Worm (Caenorhabditis elegans): ENCODE data around the gene F20D1.22.

Gene F20D1.22

DNA sequence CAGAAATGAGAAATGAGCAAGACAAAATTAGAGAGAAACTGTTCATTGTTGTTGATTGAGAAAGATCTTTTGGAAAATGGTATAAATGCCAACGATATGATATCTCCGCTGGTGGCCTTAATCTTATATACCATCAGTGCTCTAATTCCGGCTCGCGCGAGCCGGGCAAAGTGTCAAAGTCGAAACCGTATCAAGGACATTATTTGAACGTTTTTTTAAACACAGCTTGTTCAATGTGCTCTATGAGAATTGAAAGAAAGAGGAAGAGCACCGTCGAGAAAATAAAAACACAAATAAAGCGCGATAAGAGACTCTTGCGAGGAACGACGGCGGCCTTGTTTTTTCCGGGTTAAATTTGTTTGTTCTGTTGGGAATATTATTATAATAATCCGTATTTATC is 5.1 kb upstream of the F20D1.22 start, which contains the start of gene idpp-3:
Gene idpp-3 (minus strand): TSS at position 101 of the 400 bp plus-strand sequence.
- TF ChIP-seq unc-62 (GFP tag; optimal IDR thresholded peaks at IDR 0.05) = no peak

DNA sequence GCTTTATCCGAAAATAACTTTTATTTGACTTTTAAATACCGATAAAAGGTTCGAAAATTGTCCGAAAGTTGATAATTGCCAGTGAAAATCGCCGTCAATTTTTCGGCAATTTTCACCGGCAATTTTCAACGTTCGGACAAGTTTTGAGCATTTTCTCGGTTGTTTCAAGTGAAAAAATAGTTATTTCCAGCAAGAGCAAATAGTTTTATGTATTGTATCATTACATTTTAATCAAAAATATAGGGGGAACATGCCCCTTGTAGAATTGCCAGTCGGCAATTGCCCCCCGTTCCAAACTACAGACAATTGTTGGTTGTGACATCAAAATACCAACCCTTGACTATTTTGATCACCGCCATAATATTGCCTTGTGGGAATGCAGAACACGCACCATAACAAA is 4.2 kb upstream of the F20D1.22 start, which contains the start of gene rgs-10:
Gene rgs-10 (plus strand): TSS at position 301 of the 400 bp plus-strand sequence.
- no peak for TF ChIP-seq unc-62 (GFP tag; optimal IDR thresholded peaks at IDR 0.05)

DNA sequence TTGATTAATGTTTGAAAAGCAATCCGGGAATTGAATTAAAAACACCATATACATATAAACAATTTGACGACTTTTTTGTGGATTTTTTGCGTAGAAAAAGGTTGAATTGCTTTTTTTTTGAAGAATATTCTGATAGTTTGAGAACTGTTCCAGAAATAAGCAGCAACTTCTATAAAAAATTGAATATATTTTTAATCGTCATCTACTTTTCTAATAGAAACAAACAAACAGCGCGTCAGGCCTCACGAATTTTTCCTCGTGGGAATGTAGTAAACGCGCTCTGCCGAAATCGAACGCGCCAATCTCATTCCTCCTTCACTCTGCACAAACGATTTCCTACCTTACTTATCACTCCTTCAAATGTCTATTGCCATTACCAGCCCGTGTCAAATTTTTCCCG is 2.4 kb upstream of the F20D1.22 start, which contains the start of gene rgs-11:
Gene rgs-11 (plus strand): TSS at position 301 of the 400 bp plus-strand sequence.
- no peak for TF ChIP-seq unc-62 (GFP tag; optimal IDR thresholded peaks at IDR 0.05)

DNA sequence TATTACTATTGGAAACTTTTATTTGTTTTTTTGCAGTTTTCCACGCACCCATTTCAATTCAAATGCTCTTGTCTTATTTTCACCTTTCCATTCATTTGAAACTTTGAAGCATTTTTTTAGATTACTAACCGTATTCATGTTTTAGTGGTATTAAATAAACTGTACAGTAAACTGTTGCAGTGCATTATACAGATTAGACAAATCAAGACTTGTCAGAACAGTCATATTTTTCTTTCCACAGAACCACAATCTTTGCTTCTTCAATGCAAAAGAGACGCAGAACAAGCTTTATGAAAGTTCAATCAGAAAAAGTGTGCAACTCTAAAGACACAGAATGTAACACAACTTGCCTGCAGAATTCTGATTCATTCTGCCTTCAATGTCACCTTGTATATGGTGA is 854 bp upstream of the F20D1.22 start, which contains the start of gene F45B8.5:
Gene F45B8.5 (plus strand): TSS at position 301 of the 400 bp plus-strand sequence.
- TF ChIP-seq unc-62 (GFP tag; optimal IDR thresholded peaks at IDR 0.05) = no peak

DNA sequence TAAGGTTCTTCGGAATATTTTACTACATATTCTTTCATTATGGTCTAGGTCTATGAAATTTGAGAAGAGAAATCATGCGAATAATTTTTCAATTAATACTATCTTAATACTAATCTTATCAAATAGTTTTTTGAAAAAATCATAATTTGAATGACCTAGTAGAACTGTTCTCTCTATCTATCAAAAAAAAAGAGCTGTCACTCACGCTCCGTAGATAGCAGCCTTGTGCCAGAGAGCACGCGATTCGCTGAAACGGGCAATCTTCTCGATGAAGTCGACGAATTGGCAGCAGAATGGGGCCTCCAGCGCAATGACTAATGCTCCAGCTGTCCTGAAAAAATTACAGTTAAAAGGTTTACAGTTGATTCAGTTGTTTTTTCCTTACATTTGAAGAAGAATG is 3.0 kb downstream of the F20D1.22 start:
- no peak for TF ChIP-seq unc-62 (GFP tag; optimal IDR thresholded peaks at IDR 0.05)

DNA sequence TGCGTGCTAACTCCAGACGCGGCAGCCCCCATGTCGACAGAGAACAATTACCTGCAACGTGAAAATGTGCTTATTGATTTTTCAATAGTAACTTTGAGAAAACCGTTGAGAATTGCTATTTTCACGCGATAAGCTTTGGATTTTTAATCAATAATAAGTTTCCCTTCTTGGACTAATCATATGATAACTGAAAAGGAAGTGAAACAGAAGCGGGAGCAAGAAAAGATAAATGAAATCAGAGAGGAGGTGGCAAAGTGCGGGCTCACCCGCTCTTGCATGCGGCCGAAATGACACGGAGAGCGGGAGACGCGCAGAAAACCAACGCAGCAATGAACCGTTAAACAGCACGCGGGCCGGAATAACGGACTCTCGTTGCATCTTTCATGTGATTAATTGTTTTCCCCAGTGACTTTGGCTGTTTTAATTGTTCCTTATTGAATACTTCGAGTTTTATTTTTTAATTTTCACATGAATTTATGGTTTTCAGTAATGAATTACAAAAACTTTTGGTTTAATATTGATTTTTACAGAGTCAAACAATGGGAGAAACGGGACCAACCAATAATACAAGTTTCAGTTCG is 3.7 kb downstream of the F20D1.22 start, which contains the start of the genes flwr-1 and tbc-1:
Gene flwr-1 (minus strand): TSS at position 51 of the 581 bp plus-strand sequence.
Gene tbc-1 (plus strand): TSS at position 531 of the 581 bp plus-strand sequence.
- TF ChIP-seq unc-62 (GFP tag; optimal IDR thresholded peaks at IDR 0.05) = no peak

DNA sequence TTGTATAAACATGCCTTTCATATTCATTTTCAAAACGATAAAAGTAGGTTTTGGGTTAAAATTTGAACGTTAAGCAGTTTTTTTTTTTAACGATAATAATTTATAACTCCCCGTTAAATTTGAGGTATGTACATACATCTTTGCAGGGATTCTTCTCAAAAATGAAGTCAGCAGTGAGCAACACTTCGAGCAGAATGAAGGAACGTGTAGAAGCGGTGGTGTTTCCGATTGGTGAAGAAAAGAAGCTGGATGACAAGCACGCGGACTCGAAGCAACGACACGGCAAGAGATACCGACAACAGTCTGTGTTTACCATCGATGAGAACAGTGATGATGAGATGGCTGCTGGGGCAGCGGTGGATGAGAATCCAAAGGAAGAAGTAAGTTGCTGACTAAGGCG is 6.5 kb downstream of the F20D1.22 start:
- no peak for TF ChIP-seq unc-62 (GFP tag; optimal IDR thresholded peaks at IDR 0.05)

DNA sequence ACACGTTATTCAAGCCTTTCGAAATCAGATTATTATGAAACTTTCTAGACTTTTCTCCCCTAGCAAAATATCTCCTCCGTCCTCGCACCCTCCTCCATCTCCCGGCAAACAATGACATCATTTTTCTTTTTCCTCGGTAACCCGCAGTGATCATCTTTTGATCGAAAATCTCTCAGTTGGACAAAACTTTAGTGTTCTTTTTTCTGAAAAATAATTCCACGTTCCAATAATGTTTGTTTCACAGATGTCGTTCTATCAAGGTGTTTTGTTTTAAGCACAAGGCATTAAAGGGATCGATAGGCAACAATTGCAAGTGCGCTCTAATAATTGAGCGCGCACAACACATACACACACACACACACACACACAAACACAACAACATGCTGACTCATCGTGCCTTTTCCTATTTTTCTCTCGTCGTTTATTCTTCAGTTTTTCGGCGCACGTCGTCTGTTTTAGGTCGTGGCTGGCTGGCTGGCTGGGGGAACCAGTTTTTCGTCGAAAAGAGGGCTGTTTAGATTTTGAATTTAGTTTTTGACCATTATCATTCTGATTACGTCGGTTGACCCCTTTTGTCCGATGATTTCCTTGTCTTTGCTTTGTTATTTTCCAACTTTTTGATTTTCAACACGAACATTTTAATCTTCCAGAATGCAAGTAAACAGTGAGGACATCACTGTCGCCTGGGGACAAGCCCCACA is 9.0 kb downstream of the F20D1.22 start, which contains the start of gene F20D1.3:
Gene F20D1.3 (plus strand): TSS at position 651 of the 701 bp plus-strand sequence.
- TF ChIP-seq unc-62 (GFP tag; optimal IDR thresholded peaks at IDR 0.05) = no peak

DNA sequence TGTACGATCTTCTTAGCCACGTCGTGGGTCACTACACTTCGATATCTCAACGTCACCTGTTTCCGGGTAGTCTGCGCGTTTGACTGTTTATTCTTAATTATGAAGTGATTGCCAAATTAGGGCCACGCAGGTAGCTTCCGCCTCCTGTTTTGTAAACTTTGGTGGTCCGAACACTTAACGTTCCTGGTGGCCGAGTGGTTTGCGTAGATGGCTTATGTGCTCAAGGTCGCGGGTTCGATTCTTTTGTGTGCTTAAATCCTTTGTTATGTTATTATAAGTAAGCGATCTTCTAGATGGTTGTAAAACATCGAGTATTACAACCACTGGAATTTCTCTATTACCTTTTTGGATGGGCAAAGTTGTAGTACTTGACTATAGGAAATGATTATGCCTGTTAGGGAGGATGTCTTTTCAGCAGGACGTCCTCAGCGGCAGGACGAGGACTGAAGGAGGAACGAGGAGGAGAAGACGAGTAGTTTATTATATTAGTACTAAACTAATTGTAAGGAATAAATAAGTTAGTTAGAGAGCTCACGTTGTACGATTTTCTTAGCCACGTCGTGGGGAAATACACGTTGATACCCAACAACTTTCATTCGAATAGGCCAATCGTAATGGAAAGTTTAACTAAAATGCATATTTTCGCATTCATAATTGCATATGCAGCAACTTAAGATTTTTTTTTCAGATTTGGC is 10.4 kb downstream of the F20D1.22 start:
- TF ChIP-seq unc-62 (GFP tag; optimal IDR thresholded peaks at IDR 0.05) = no peak

DNA sequence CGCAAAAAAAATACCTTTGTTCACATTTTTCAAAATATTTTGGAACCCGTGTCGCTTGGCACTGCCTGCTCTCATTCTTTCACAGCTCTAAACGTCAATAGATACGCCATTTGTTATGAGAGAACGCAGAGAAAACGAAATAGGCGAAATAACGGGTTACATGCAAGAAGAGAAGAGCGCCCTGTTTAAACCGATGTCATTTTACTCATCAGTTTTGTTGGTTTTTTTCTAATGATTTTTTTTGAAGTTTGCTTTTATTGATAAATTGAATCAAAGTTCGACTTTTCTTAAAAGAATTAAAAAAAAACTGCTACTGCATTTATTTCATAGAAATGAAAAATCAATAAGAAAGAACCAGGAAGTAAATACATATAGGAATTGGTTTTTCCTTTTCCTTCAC is 12.1 kb downstream of the F20D1.22 start:
- TF ChIP-seq unc-62 (GFP tag; optimal IDR thresholded peaks at IDR 0.05) = no peak

DNA sequence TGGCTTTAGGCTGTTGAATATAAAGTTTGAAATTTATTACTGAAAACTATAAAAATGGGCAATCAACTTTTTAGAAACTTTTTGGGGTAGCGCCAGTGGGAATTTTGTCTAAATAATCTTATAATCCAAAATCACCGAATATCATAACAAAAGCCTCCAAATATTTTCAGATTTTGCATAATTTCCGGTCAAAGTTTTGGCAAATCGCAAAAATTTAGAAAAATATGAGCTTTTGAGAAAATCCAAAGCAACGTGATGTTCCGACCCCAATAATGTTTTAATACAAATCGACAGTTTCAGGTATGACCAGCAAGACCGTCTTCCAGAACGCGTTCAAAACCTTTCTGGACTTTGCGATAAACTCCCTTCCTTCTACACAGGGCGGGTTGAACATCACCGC is 12.8 kb downstream of the F20D1.22 start, which contains the start of gene emre-1:
Gene emre-1 (plus strand): TSS at position 301 of the 400 bp plus-strand sequence.
- no peak for TF ChIP-seq unc-62 (GFP tag; optimal IDR thresholded peaks at IDR 0.05)

DNA sequence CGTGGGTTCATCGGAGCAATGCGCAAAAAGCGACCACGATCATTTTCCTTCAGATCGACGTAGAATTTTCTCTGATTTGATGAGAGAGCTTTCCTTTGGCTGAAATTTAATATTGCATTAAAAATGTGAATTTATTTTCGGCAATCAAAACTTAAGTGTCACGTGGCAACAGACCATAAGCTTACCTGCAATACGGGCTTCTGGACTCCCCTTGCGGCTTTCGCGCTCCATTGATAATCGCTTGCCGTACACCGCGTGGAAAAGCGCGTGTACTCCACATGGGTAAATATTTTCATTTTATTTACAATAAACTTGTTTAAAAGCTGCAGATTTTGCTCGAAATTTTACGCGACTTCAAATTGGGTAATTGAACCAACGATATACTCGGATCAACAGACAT is 15.9 kb downstream of the F20D1.22 start, which contains the start of gene plp-2:
Gene plp-2 (minus strand): TSS at position 280 of the 400 bp plus-strand sequence.
- no peak for TF ChIP-seq unc-62 (GFP tag; optimal IDR thresholded peaks at IDR 0.05)

DNA sequence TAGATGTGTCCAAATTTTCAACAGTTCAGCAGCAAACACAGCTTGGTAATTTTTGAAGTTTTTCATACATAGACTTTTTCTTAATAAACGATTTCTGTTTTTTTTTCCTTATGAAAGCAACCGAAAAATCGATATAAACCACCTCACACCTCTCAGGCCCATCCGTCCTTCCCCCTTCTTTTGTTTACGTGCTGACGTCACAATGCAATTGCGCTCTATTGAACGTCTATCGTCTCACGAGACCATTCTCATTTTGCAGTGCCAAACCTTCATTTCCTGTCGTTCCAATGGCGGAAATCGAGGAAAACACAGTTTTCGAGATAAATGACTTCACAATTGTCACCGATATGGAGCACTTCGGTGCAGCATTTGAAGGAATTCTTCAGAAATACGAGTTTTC is 16.7 kb downstream of the F20D1.22 start, which contains the start of gene rbg-1:
Gene rbg-1 (plus strand): TSS at position 260 of the 400 bp plus-strand sequence.
- TF ChIP-seq unc-62 (GFP tag; optimal IDR thresholded peaks at IDR 0.05) = no peak

DNA sequence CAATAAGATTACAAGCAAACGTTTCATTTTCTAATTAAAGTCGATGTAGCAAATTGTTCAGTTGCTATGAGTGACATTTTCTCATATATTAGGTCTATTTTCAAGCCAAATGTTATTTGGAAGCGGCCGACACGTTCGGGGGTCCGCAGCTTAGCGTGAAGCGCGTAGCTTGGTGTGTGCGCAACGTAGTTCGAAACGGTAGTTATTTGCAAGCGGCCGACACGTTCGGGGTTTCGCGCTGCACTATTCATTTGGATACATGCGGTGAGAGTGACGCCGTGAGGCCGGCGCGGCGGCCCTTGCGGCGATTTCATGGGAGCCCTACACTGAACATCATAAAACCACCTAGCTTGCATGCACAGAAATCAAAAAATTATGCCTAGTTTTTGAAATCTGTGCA is 21.5 kb downstream of the F20D1.22 start:
- TF ChIP-seq unc-62 (GFP tag; optimal IDR thresholded peaks at IDR 0.05) = no peak

DNA sequence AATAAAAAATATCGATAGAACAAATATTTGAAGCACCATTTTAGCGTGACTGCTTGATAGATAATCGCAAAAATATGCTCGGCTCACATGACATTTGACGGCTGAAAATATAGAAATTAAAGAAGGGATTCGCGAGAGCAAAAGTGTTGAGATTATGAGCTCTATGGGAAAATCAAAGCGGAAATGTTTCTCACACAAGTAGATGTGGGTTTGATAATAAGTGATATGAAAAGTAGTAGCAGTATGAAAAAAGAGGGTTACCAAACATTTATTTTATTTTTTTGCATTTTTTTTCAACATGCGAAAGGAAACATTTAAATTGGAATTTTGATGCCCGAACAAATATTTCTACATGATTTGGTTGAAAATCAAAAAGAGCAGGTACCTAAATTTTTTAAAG is 24.7 kb downstream of the F20D1.22 start, which contains the start of gene iglr-1:
Gene iglr-1 (minus strand): TSS at position 101 of the 400 bp plus-strand sequence.
- TF ChIP-seq unc-62 (GFP tag; optimal IDR thresholded peaks at IDR 0.05) = no peak

DNA sequence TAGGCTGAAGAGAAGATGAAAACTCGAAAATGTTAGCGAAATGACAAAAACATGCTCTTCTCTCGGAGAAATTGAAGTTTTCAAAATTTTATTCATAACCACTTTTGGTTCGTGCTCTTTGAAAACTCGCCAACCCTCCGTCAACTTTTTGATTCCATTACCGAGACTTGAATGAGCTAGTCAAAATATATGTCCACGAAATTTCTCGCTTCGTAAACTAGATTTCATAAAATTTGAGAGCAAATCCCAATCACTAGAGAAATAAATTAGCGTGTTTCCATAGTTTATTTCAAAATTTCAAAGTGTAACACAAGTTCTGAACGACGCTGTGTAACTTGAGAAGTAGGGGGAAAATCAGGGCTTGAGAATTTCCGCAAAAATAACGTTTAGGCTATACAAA is 27.1 kb downstream of the F20D1.22 start:
- no peak for TF ChIP-seq unc-62 (GFP tag; optimal IDR thresholded peaks at IDR 0.05)

All from whole organism, dauer.